Worm (Caenorhabditis elegans): ENCODE measurements around the gene T01G5.6.

DNA sequence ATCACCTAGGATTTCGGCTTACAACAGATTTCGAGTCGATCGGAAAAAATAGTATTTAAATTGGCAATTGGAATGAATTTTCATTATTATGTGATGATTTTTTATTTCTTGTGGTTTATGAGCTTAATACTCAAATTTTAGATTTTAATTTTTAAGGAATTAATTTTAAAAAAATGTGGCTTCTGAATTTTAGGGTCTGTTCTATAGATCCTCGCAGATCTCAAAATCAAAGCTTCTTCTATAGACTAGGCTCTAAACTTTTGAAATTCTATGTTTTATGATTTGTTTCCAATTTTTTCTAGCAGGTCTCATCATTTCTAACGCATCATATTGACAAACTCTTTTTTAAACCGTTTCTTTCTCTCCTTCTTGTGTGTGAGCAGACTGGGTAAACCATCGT lies 21.2 kb downstream of the T01G5.6 start, which contains the start of gene txt-12:
- no peak for TF ChIP-seq ceh-88 (GFP tag; IDR thresholded peaks at IDR 0.05)
- TF ChIP-seq mdl-1 (tag; optimal IDR thresholded peaks at IDR 0.05) = no peak
- no peak for TF ChIP-seq unc-62 (GFP tag; optimal IDR thresholded peaks at IDR 0.05)

Measured in whole organism, L1 larva.